1 fruit fly cellular context compared by ENCODE assay signal in the genomic region with DNA sequence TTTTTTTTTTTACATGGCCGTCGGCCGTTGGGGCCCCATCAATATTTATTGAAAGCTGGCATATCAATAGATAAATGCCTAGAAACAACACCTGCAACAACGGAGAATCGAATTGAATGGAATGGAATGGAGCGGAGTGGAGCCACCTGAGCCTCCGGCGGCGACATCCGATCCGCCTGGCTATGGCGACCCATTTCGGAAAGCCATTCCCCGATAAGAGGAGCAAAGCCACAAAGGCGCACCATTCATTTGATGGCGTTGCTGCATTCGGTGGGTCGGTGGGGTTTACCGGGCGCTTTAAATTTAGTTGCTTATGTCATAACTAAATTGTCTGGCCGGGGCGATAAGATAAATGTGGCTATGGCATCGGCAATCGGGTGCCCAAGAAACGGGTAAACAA.
TF ChIP-seq lines count a peak whose summit lies in the region.

No protein-coding gene starts in this region.

TF ChIP-seq in whole organism, embryonic, 481 proteins besides CTCF, POLR2A, EP300 and RAD21 (continued from another document):
- TF ChIP-seq Pdp1 (GFP tag; optimal IDR thresholded peaks at IDR 0.05; lab: Kevin White, UChicago) (peak in 1 of 2 experiments; percentile 94), peb (GFP tag; IDR thresholded peaks at IDR 0.05; lab: Robert Waterston, UW) (no peak), CG8281 (tag; optimal IDR thresholded peaks at IDR 0.05; lab: Kevin White, UChicago) (peak; percentile 72), sqz (GFP tag; optimal IDR thresholded peaks at IDR 0.05; lab: Kevin White, UChicago) (no peak), CG10267 (tag; optimal IDR thresholded peaks at IDR 0.05; lab: Kevin White, UChicago) (no peak), CG2120 (GFP tag; optimal IDR thresholded peaks at IDR 0.05; lab: Kevin White, UChicago) (no peak), cad (GFP tag; optimal IDR thresholded peaks at IDR 0.05; lab: Kevin White, UChicago) (no peak), CG15011 (GFP tag; optimal IDR thresholded peaks at IDR 0.05; lab: Kevin White, UChicago) (no peak), otp (GFP tag; IDR thresholded peaks at IDR 0.05; lab: Robert Waterston, UW) (no peak), Dll (GFP tag; IDR thresholded peaks at IDR 0.05; lab: Robert Waterston, UW; ENCODE audit: partially characterized antibody) (no peak), B-H1 (GFP tag; IDR thresholded peaks at IDR 0.05; lab: Robert Waterston, UW) (no peak), chn (GFP tag; optimal IDR thresholded peaks at IDR 0.05; lab: Kevin White, UChicago) (no peak), TFAM (GFP tag; optimal IDR thresholded peaks at IDR 0.05; lab: Kevin White, UChicago) (no peak), nerfin-1 (tag; optimal IDR thresholded peaks at IDR 0.05; lab: Kevin White, UChicago) (no peak), CG15514 (GFP tag; optimal IDR thresholded peaks at IDR 0.05; lab: Kevin White, UChicago) (no peak), Hr51 (GFP tag; optimal IDR thresholded peaks at IDR 0.05; lab: Kevin White, UChicago) (no peak), wdn (GFP tag; IDR thresholded peaks at IDR 0.05; lab: Robert Waterston, UW) (no peak), MTF-1 (GFP tag; optimal IDR thresholded peaks at IDR 0.05; lab: Kevin White, UChicago; ENCODE audit: borderline replicate concordance) (no peak), CG17361 (GFP tag; IDR thresholded peaks at IDR 0.05; lab: Robert Waterston, UW) (no peak), Xbp1 (GFP tag; optimal IDR thresholded peaks at IDR 0.05; lab: Kevin White, UChicago) (no peak), ttk (GFP tag; IDR thresholded peaks at IDR 0.05; lab: Robert Waterston, UW) (no peak), CG4730 (GFP tag; IDR thresholded peaks at IDR 0.05; lab: Robert Waterston, UW) (no peak), bbx (GFP tag; IDR thresholded peaks at IDR 0.05; lab: Robert Waterston, UW; ENCODE audit: partially characterized antibody) (no peak), CG7357 (GFP tag; IDR thresholded peaks at IDR 0.05; lab: Robert Waterston, UW) (no peak), CG10147 (GFP tag; optimal IDR thresholded peaks at IDR 0.05; lab: Kevin White, UChicago) (no peak), lab (GFP tag; optimal IDR thresholded peaks at IDR 0.05; lab: Kevin White, UChicago) (peak; percentile 0), crol (GFP tag; IDR thresholded peaks at IDR 0.05; lab: Robert Waterston, UW) (no peak), bcd (GFP tag; optimal IDR thresholded peaks at IDR 0.05; lab: Kevin White, UChicago) (no peak), Hand (GFP tag; optimal IDR thresholded peaks at IDR 0.05; lab: Kevin White, UChicago) (no peak), CHES-1-like (GFP tag; optimal IDR thresholded peaks at IDR 0.05; lab: Kevin White, UChicago) (no peak), dan (GFP tag; IDR thresholded peaks at IDR 0.05; lab: Robert Waterston, UW) (no peak), CG18476 (GFP tag; optimal IDR thresholded peaks at IDR 0.05; lab: Kevin White, UChicago) (no peak), salm (tag; optimal IDR thresholded peaks at IDR 0.05; lab: Kevin White, UChicago) (no peak), CG6791 (GFP tag; IDR thresholded peaks at IDR 0.05; lab: Robert Waterston, UW; ENCODE audit: partially characterized antibody) (no peak), Ets65A (GFP tag; lab: Kevin White, UChicago) (no peak), Fer1 (GFP tag; optimal IDR thresholded peaks at IDR 0.05; lab: Kevin White, UChicago) (no peak), NC2β (GFP tag; optimal IDR thresholded peaks at IDR 0.05; lab: Kevin White, UChicago) (no peak), Stat92E (GFP tag; optimal IDR thresholded peaks at IDR 0.05; lab: Kevin White, UChicago) (no peak), HLH4C (GFP tag; IDR thresholded peaks at IDR 0.05; lab: Robert Waterston, UW; ENCODE audit: partially characterized antibody) (no peak), exex (tag; optimal IDR thresholded peaks at IDR 0.05; lab: Kevin White, UChicago) (peak; percentile 65), CG7271 (tag; optimal IDR thresholded peaks at IDR 0.05; lab: Kevin White, UChicago) (no peak), crc (GFP tag; optimal IDR thresholded peaks at IDR 0.05; lab: Kevin White, UChicago) (no peak), CG17328 (GFP tag; IDR thresholded peaks at IDR 0.05; lab: Robert Waterston, UW) (no peak), unpg (GFP tag; optimal IDR thresholded peaks at IDR 0.05; lab: Kevin White, UChicago) (no peak), pho (GFP tag; optimal IDR thresholded peaks at IDR 0.05; lab: Kevin White, UChicago) (no peak), fu2 (GFP tag; optimal IDR thresholded peaks at IDR 0.05; lab: Kevin White, UChicago) (no peak), ems (GFP tag; optimal IDR thresholded peaks at IDR 0.05; lab: Kevin White, UChicago) (no peak), CG33213 (GFP tag; optimal IDR thresholded peaks at IDR 0.05; lab: Kevin White, UChicago) (no peak), CG31365 (tag; optimal IDR thresholded peaks at IDR 0.05; lab: Kevin White, UChicago) (no peak), Asciz (GFP tag; optimal IDR thresholded peaks at IDR 0.05; lab: Kevin White, UChicago) (no peak), CG32772 (GFP tag; IDR thresholded peaks at IDR 0.05; lab: Robert Waterston, UW) (peak; percentile 20; the same call in 1 of the 2 replicates), sd (tag; optimal IDR thresholded peaks at IDR 0.05; lab: Kevin White, UChicago) (peak; percentile 10), CG1603 (tag; optimal IDR thresholded peaks at IDR 0.05; lab: Kevin White, UChicago) (no peak), Hr39 (optimal IDR thresholded peaks at IDR 0.05; lab: Kevin White, UChicago) (no peak), Doc3 (GFP tag; IDR thresholded peaks at IDR 0.05; lab: Robert Waterston, UW; ENCODE audit: partially characterized antibody) (no peak), knrl (GFP tag; IDR thresholded peaks at IDR 0.05; lab: Robert Waterston, UW; ENCODE audit: partially characterized antibody) (no peak), CG1602 (GFP tag; optimal IDR thresholded peaks at IDR 0.05; lab: Kevin White, UChicago) (no peak), h (optimal IDR thresholded peaks at IDR 0.05; lab: Kevin White, UChicago) (no peak), CG31441 (GFP tag; IDR thresholded peaks at IDR 0.05; lab: Robert Waterston, UW) (no peak), CG6254 (GFP tag; optimal IDR thresholded peaks at IDR 0.05; lab: Kevin White, UChicago) (peak; percentile 44), zf30C (GFP tag; optimal IDR thresholded peaks at IDR 0.05; lab: Kevin White, UChicago) (no peak), NFAT (GFP tag; IDR thresholded peaks at IDR 0.05; lab: Robert Waterston, UW) (0 out of 2 replicates have a peak, but pooled peaks have one; percentile 11), ro (GFP tag; IDR thresholded peaks at IDR 0.05; lab: Robert Waterston, UW) (no peak), CG4820 (GFP tag; optimal IDR thresholded peaks at IDR 0.05; lab: Kevin White, UChicago) (no peak), CG6854 (GFP tag; optimal IDR thresholded peaks at IDR 0.05; lab: Kevin White, UChicago) (no peak), CG12942 (GFP tag; optimal IDR thresholded peaks at IDR 0.05; lab: Kevin White, UChicago) (no peak)
TF ChIP-seq in whole organism, embryonic: peak in this region for 27.
